Fruit fly (Drosophila melanogaster): ENCODE results near the gene Cyp4ae1.
A peak's percentile ranks its signal among the peaks of the same experiment; 100 is the strongest.

Gene Cyp4ae1

DNA sequence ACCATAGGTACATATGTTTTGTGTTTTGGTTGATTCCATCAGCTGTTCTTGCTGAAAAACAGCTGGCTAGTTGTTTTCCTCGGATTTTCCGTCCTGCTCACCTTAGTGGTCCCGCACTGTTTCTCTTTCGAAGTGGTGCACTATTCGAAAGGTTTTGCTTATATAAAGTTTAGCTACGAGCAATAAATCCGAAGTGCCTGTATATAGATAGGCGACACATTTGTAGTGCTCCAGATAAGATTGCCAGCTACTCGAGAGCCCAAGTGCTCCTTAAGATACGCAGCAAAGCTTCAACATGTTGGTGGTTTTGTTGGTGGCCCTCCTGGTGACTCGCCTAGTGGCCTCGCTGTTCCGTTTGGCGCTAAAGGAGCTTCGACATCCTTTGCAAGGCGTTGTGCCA is at the start of gene Cyp4ae1:
Cyp4ae1 (plus strand) TSS at position 206 of the 400 bp plus-strand sequence.
- no peak for TF ChIP-seq noc (tag; optimal IDR thresholded peaks at IDR 0.05)

DNA sequence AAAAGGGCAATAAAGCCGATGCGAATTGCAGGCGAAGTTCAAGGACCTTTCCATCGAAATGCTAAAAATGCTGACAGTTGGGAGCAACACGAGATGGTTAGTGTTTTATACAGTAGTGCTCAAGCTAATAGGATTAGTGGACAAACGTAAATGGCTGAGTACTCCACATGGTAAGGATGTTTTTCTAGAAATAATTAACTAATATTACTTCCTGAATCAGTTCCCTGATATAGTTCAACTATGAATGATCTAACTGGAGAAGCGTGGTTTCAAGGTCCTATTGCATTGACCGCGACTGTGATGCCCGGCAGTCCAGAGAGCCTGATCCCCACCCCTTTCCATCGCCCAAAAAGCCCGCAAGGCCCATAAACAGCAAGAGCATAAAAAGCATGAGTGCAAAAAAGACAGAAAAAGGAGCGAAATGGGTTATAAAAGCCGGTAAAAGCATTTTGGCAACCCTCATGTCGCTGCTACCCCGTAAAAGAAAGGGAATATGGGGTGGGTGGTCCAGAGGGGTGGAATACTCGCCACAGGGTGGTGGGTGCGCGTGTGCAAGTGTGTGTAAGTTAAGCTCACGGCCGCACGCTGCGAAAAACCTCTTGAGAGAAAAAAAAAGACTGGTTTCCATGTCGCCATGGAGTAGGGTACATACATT is 44.5 kb upstream of the Cyp4ae1 start:
- no peak for TF ChIP-seq noc (tag; optimal IDR thresholded peaks at IDR 0.05)

DNA sequence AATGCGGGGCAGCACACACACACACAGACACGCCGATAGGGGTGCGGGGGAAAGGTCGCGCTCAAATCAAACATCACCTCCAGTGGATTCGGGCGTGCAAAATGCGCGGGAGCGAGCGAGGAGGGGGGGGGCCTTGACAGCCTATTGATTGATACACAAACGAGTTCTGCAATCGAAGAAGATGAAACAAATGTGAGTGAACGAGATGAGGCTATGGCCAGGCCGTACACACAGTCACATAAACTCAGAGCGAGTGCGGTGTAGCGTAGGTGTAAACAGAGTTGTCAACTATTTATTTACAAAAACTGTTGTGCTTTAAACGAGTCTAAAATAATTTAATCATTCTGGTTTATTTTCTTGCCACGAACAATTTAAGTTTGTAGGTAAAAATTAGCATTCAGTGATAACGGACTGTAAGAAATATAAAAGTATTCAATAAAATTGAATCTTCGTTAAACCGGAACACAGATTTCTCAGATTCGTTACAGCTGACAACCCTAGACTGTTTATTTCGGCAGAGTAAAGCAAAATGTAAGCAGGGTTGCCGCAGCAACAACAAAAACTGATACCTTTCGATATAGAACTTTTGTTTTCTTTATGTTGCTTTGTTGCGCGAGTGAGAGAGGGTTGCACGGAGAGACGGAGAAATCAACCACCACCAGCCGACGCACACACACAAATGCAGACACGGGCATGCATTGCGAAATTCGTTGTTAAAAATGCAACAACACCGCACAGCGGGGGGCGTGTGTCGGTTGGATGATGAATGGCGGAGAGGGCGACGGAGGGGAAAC is 43.6 kb upstream of the Cyp4ae1 start:
- TF ChIP-seq noc (tag; optimal IDR thresholded peaks at IDR 0.05) = peak; percentile 90

DNA sequence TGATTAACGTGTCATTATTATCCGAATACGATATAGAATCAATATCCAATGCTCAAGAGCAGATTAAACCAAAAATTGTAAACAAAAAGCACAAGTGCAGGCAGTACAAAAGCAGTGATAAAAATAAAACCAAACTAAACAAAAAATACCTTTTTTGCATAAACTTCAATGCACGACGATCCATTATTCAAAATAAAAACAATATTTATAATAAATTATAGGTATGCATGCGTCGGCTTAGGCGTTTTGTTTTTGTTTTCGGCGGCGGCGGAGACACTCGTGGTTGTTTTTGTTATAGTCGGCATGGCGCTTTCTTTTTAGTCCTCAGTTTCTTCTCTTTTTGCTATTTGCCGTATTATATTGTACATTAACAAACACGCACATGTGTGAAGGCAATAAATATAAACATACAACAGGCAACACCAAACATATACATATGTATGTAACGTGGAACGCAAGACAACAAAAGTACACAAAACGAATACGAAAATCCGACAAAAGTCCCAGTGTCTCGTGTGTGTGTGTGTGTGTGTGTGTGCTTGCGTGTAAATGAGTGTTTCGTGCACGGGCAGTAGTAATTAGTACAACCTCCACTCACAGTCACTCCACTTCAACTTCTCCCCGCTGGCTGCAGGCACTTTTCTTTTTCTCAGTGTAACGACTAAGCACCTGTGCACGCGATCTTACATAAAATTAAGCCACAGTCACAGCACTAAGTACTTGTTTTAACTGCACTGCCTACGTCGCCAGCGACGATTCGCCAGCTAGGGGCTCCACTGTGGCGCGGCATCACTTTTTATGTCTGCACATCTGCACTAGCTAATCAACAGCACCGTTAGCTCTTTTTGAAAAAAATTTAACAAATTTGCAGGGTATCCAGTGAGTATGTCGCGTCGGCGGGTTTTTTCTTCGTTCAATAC is 42.7 kb upstream of the Cyp4ae1 start:
- peak; percentile 66 for TF ChIP-seq noc (tag; optimal IDR thresholded peaks at IDR 0.05)

DNA sequence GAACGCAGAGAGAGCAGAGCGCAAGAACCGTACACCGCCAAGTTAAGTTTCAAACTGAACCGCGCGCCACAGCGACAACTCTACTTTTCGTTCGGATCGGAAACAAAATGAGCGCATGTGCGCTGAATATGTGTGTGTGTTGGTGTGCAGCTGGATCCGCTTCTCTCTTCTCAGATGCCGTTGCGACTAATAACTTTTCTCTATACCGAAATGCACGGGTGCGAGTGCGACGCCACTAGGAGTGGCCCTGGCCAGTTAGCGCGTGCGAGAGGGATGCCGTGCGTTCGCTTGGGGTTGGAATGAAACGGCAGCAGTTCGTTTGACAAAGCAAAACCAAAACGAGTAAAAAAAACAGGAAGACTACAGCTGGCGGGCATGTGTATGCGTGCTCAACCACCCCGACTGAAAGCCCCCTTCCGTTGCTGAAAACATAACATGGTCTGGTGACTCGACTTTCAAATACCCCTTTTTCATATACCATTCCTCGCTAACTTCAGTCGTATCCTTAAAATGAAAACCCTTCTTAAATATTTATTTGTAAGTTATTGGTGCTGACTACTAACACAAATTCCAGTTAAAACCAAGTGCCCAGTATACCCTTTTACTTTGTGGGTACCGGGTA is 41.9 kb upstream of the Cyp4ae1 start:
- peak; percentile 100 for TF ChIP-seq noc (tag; optimal IDR thresholded peaks at IDR 0.05)

DNA sequence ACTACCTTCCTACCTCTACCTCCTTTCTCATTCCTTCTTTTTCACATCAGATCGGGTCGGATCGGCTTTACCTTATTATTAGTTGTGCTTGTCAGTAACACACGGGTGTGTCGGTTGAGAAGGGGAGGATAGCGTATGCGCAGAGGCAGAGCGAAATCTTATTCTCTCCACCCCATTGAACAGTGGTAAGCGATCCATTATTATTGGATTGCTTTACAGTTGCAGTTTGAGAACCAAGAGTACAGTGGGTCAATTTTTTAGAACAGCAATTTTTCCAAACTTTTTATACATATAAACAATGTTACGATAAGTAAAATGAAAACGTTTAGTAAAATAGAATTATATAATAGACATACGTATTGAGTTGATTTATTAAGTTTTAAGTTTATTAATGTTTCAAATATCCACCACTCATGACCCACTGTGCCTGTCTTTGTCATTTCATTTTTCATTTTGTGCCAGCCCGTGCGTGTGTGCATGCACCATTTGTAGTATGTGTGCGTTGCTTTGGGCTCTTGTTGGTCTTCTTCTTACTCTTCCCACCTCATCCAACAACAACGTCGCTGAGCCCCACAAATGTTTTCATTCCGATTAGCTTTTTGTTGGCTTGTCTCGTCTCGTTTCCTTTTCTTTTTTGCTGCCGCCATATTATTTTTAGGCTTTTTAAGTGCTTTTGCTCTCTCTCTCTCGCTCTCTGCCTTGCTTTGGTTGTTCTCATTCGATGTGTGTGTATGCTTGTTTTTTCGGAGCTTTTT is 41.0 kb upstream of the Cyp4ae1 start:
- TF ChIP-seq noc (tag; optimal IDR thresholded peaks at IDR 0.05) = peak; percentile 99

DNA sequence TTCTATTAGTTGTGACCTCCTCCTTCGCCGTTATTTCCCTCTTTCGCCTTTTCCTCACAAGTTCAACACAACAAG is 40.6 kb upstream of the Cyp4ae1 start, which contains the start of gene ph-p:
ph-p (minus strand) TSS at position 30 of the 75 bp plus-strand sequence.
- no peak for TF ChIP-seq noc (tag; optimal IDR thresholded peaks at IDR 0.05)

DNA sequence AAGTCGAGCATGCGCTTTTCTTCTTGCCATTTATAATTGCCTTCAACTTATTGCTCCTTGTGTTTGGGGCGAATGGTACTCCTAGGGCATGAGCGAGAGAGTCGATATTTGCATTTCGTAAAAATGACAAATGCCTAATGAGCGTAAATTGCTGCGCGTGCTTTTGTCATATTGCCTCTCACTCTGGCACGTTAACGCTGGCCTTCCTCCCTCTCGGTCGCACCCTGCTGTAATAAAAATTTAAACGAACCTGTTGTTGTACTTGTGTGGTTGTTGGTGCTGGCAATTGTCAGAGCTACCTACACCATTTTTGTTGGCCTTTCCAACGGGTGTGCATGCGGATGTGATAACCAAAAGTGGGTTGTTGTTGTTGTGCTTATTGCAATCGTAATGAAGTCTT is 40.4 kb upstream of the Cyp4ae1 start:
- TF ChIP-seq noc (tag; optimal IDR thresholded peaks at IDR 0.05) = no peak

DNA sequence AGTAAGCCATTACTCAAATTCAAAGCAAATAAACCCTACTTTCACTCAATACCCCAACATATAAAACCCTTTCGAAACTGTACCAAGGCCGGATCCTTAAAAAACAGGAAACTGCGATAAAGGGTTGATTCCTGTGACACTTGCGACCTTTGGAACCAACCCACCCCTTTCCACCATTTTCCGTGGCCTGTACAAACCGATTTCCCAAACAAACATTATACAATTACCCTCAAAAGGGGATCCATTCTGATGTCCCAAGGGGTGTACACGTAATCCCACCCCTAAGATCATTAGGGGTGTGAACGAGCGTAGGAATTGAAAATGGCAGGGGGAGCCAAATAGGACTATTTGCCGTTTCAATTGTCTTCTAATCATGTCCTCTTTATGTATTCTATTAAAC is 39.2 kb upstream of the Cyp4ae1 start:
- TF ChIP-seq noc (tag; optimal IDR thresholded peaks at IDR 0.05) = no peak

DNA sequence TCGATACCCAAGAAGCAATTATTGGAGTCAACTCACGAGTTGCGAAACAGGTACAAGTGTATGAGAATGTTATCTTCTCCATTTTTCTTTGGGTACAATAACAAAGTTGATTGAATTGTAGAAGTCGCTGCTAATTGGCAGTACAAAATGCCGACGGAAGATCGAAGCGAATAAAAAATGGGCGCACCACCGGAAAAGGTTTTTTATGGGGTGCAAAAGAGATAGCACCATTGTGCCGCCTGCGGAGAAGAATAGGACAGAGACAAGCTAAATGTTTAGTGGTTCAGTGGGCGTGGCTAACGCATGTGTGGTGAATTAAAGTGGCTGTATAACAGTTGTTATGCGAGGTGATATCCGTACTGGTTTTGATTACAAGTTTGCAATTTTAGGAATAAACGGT is 38.3 kb upstream of the Cyp4ae1 start:
- TF ChIP-seq noc (tag; optimal IDR thresholded peaks at IDR 0.05) = no peak

DNA sequence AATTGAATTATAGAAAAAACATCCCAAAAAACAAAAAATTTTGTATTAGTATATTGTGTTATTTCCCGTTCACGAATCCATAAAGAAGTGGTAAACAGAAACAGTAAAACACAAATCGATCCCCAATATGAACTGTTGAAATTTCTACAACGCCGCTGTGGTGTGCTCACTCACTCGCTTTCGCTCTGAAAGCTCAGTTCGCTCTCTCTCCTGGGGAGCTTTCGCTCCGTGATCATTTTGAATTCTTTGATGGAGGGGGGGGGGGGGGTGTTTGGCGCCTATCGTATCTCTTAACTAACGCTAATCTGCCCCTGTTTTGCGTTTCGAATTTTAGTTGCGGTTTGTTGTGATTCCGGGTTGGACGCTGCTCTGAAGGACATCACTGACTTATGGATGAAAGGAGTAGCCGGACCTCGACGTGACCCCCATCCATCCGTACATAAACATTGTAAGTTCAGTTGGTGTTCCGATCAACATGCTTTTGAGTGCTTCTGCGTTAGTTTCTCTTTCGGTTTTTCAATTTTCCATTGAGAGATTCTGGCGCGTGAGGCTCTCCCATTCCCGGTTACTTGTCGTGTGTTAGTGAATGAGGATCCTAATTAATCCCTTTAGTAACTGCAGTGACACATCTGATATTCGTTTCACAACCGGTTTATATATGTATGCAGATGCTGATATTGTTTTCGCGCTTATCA is 37.5 kb upstream of the Cyp4ae1 start, which contains the start of gene D2hgdh:
D2hgdh (plus strand) TSS at position 331 of the 695 bp plus-strand sequence.
- TF ChIP-seq noc (tag; optimal IDR thresholded peaks at IDR 0.05) = no peak

DNA sequence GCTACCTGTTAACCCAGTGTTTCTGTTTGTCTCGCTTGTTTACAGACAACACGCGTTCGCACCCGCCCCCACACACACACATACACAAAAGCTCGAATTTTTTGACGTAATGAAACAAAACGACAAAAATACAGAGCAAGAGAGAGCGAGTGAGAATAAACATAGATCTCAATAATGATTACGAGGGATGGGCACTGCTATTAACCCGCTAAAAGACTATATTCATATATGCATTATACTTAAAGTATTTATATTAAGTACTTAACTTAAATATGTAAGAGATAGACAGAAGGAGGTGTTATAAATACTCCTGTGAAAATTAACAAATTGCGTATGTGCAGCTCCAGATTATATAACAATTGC is 37.0 kb upstream of the Cyp4ae1 start:
- TF ChIP-seq noc (tag; optimal IDR thresholded peaks at IDR 0.05) = peak; percentile 82

DNA sequence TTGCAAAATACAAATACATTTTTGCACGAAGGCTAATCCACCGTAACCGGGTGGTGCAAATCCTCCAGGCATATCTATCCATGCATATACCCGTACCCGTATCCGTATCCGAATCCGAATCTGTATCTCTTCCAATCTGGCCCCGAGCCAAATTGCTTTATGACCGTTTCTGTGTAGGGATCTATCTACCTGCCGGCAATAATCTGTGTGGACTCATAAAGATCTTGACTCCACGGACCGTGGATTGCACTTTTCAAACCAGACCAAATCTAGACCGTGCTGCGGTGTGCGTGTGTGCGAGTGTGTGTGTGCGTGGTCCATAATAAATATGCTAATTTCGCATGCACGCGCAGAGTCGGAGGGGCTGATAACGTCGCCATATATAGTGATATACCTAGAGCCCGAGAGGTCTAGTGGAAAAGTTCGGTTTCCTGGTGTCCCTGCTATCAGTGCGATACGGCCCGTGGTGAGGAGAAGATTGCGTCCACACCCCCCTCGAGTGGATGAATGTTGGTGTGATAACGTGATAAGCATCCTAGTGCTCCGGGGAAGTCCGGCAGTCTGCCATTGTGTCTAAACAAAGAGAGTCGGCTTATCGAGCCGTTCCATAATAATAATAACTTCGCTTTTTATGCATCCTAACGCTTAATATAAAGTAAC is 36.4 kb upstream of the Cyp4ae1 start:
- peak; percentile 8 for TF ChIP-seq noc (tag; optimal IDR thresholded peaks at IDR 0.05)

DNA sequence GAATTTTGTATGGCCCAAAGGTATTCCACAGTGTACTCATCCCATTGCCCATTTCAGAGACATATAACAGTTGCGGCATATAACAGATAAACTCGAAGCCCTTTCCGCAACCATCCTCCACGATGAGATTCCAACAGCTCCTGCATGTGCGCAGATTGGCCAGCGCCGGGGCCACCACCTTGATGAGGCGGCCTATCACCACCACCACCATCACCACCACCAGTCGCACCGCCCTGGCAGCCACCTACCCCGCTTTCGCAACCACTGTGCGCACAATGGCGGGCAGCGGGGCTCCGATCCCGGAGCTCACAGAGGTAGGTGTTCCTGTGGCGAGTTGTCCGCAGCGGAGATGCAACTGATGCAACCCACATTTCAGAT is 35.9 kb upstream of the Cyp4ae1 start:
- TF ChIP-seq noc (tag; optimal IDR thresholded peaks at IDR 0.05) = no peak

DNA sequence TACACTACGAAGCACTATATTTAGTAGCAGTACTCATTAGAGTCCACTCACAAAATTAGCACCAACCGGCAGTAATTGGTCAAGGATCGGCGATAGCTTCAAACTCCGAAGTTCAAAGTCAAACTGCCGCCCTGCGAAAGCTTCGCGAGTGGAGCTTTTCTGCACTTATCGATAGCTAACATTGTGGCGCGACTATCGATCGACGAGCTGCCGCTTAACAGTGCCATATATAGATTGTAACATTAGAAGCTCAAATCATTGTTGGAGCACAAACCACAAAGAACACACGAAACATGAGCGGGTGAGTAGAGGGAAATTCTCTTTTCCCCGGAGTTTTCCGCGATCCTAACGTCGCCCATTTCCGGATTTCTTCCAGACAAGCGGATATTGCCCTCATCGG is 33.7 kb upstream of the Cyp4ae1 start, which contains the start of gene Pgd:
Pgd (plus strand) TSS at position 23 of the 400 bp plus-strand sequence.
- no peak for TF ChIP-seq noc (tag; optimal IDR thresholded peaks at IDR 0.05)

Measured in whole organism, larva.